Worm (Caenorhabditis elegans) whole organism, L4/young adult: Measurements from ENCODE around the gene K08H10.6.

Experiments used
- W03F9.2 ChIP-seq: fragments of 150-350 bp; optimal IDR thresholded peaks from 2 replicates; lab custom pipeline; 2014; ENCODE audit warnings: missing biosample characterization, missing genetic modification characterization
- dao-5 ChIP-seq: sonication (generic microtip); optimal IDR thresholded peaks from 2 replicates; lab custom pipeline; 2016; ENCODE audit warnings: missing genotype, missing genetic modification characterization, moderate library complexity, missing compliant biosample characterization
- him-1 ChIP-seq: sonication (generic microtip); optimal IDR thresholded peaks from 2 replicates; lab custom pipeline; 2016; ENCODE audit warnings: missing genotype, missing genetic modification reagents, missing genetic modification characterization, missing compliant biosample characterization

DNA sequence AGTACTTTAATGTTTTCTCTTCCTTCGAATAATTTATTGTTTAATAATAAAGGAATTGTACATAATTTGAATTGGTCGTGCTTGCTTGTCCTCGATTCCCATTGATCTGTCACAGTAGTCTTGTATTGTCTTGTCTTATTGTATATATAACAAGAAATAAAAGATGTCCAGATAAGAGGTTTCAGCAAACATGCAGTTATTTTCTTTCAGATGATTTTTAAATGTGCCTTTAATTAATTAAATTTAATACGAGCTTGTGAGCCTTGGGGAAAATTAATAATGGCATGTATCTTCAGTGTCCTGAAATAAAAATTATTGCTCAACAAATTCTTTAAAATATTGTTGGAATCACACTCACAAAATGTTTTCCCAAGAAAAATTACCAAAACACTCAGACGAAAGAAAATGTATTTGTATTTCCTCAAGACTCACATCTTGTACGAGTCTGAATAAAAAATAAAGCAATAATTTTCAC lies 27.4 kb upstream of the K08H10.6 start:
- TF ChIP-seq him-1 (no peak), dao-5 (no peak), W03F9.2 (tag; lab: Kevin White, UChicago) (no peak)
